Worm (Caenorhabditis elegans) whole organism, L2 larva: ENCODE results near the gene lin-40.

Source experiments
- C34F6.9 ChIP-seq: fragments of 150-350 bp; optimal IDR thresholded peaks from 2 replicates; lab custom pipeline; 2014; ENCODE audit warnings: missing biosample characterization, missing genetic modification characterization
- F13H6.1 ChIP-seq: sonication (generic microtip); optimal IDR thresholded peaks from 2 replicates; lab custom pipeline; 2016; ENCODE audit warnings: missing genetic modification characterization, missing compliant biosample characterization
- R02D3.7 ChIP-seq: fragments of 150-350 bp; optimal IDR thresholded peaks from 2 replicates; lab custom pipeline; 2014; ENCODE audit warnings: missing biosample characterization, missing genetic modification characterization
- Y55F3AM.14 ChIP-seq: fragments of 200-800 bp; sonication (Bioruptor generic); optimal IDR thresholded peaks from 2 replicates; lab custom pipeline; 2018; ENCODE audit warnings: mild to moderate bottlenecking, missing genetic modification characterization, missing compliant biosample characterization
- ZK546.5 ChIP-seq: sonication (generic microtip); optimal IDR thresholded peaks from 2 replicates; lab custom pipeline; 2017; ENCODE audit warnings: missing biosample characterization, missing genetic modification characterization
- alr-1 ChIP-seq: fragments of 150-350 bp; optimal IDR thresholded peaks from 2 replicates; lab custom pipeline; 2014; ENCODE audit warnings: missing biosample characterization, missing genetic modification characterization
- aly-2 ChIP-seq: fragments of 150-350 bp; optimal IDR thresholded peaks from 2 replicates; lab custom pipeline; 2014; ENCODE audit warnings: missing biosample characterization, missing genetic modification characterization
- ama-1 ChIP-seq: fragments of 150-350 bp; optimal IDR thresholded peaks from 2 replicates; lab custom pipeline; 2018; ENCODE audit warnings: inconsistent platforms
- blmp-1 ChIP-seq: sonication (generic microtip); optimal IDR thresholded peaks from 2 replicates; lab custom pipeline; 2017; ENCODE audit warnings: missing genetic modification characterization, mild to moderate bottlenecking, missing compliant biosample characterization, antibody characterized with exemption, moderate library complexity; ENCODE audit not compliant: insufficient read depth
- ceh-16 ChIP-seq: fragments of 150-350 bp; optimal IDR thresholded peaks from 2 replicates; lab custom pipeline; 2014; ENCODE audit warnings: missing biosample characterization, missing genetic modification characterization
- ceh-82 ChIP-seq: fragments of 150-350 bp; optimal IDR thresholded peaks from 2 replicates; lab custom pipeline; 2014; ENCODE audit warnings: missing biosample characterization, missing genetic modification characterization
- crh-2 ChIP-seq: sonication (generic microtip); optimal IDR thresholded peaks from 2 replicates; lab custom pipeline; 2017; ENCODE audit warnings: missing biosample characterization, missing genetic modification characterization
- dmd-4 ChIP-seq: sonication (generic microtip); optimal IDR thresholded peaks from 2 replicates; lab custom pipeline; 2017; ENCODE audit warnings: missing biosample characterization, missing genetic modification characterization
- egl-27 ChIP-seq: sonication (generic microtip); optimal IDR thresholded peaks from 3 replicates; lab custom pipeline; 2017; ENCODE audit warnings: missing biosample characterization, missing genetic modification reagents, missing genetic modification characterization
- elt-1 ChIP-seq: fragments of 150-350 bp; optimal IDR thresholded peaks from 2 replicates; lab custom pipeline; 2014; ENCODE audit warnings: missing biosample characterization, missing genetic modification characterization
- elt-3 ChIP-seq: sonication (generic microtip); optimal IDR thresholded peaks from 2 replicates; lab custom pipeline; 2017; ENCODE audit warnings: missing biosample characterization, missing genetic modification characterization
- fos-1 ChIP-seq: fragments of 150-350 bp; optimal IDR thresholded peaks from 2 replicates; lab custom pipeline; 2014; ENCODE audit warnings: missing biosample characterization, missing genetic modification characterization
- gmeb-1 ChIP-seq: fragments of 150-350 bp; optimal IDR thresholded peaks from 2 replicates; lab custom pipeline; 2014; ENCODE audit warnings: missing biosample characterization, missing genetic modification characterization
- lin-11 ChIP-seq: fragments of 150-350 bp; sonication (generic microtip); optimal IDR thresholded peaks from 2 replicates; lab custom pipeline; 2014; ENCODE audit warnings: missing biosample characterization, missing genetic modification characterization, inconsistent platforms, mixed read lengths
- lin-13 ChIP-seq: fragments of 150-350 bp; optimal IDR thresholded peaks from 2 replicates; lab custom pipeline; 2014; ENCODE audit warnings: missing biosample characterization, missing genetic modification reagents, missing genetic modification characterization
- lin-39 ChIP-seq: fragments of 150-350 bp; optimal IDR thresholded peaks from 2 replicates; lab custom pipeline; 2014; ENCODE audit warnings: missing biosample characterization, missing genetic modification reagents, missing genetic modification characterization
- lsy-2 ChIP-seq, 2 experiments: fragments of 150-350 bp in 1 of 2; sonication (generic microtip) in 1 of 2; optimal IDR thresholded peaks; 2 replicates each; lab custom pipeline; 2014 to 2017; ENCODE audit warnings: missing biosample characterization in 2 of 2, missing genetic modification characterization in 2 of 2
- mab-5 ChIP-seq: fragments of 150-350 bp; optimal IDR thresholded peaks from 2 replicates; lab custom pipeline; 2014; ENCODE audit warnings: missing biosample characterization, missing genetic modification characterization
- mbf-1 ChIP-seq: sonication (generic microtip); optimal IDR thresholded peaks from 2 replicates; lab custom pipeline; 2017; ENCODE audit warnings: missing biosample characterization, missing genetic modification characterization
- mdl-1 ChIP-seq, 2 experiments: fragments of 150-350 bp in 1 of 2; sonication (generic microtip) in 1 of 2; optimal IDR thresholded peaks; 2 replicates each; lab custom pipeline; 2017; ENCODE audit warnings: missing biosample characterization in 2 of 2, missing genetic modification characterization in 2 of 2
- nhr-10 ChIP-seq: sonication (generic microtip); optimal IDR thresholded peaks from 2 replicates; lab custom pipeline; 2017; ENCODE audit warnings: missing biosample characterization, missing genetic modification characterization
- nhr-11 ChIP-seq: fragments of 150-350 bp; optimal IDR thresholded peaks from 2 replicates; lab custom pipeline; 2014; ENCODE audit warnings: missing biosample characterization, missing genetic modification characterization
- nhr-12 ChIP-seq: fragments of 150-350 bp; optimal IDR thresholded peaks from 2 replicates; lab custom pipeline; 2014; ENCODE audit warnings: missing biosample characterization, missing genetic modification characterization
- nhr-129 ChIP-seq: fragments of 150-350 bp; optimal IDR thresholded peaks from 2 replicates; lab custom pipeline; 2014; ENCODE audit warnings: missing biosample characterization, missing genetic modification characterization
- nhr-21 ChIP-seq: fragments of 150-350 bp; optimal IDR thresholded peaks from 2 replicates; lab custom pipeline; 2014; ENCODE audit warnings: missing biosample characterization, missing genetic modification characterization
- nhr-23 ChIP-seq: fragments of 150-350 bp; optimal IDR thresholded peaks from 2 replicates; lab custom pipeline; 2014; ENCODE audit warnings: missing biosample characterization, missing genetic modification reagents, missing genetic modification characterization
- nhr-237 ChIP-seq: fragments of 150-350 bp; optimal IDR thresholded peaks from 2 replicates; lab custom pipeline; 2014; ENCODE audit warnings: missing biosample characterization, missing genetic modification characterization
- nhr-25 ChIP-seq: fragments of 150-350 bp; sonication (generic microtip); optimal IDR thresholded peaks from 3 replicates; lab custom pipeline; 2014; ENCODE audit warnings: missing biosample characterization, missing genetic modification characterization
- nhr-6 ChIP-seq: fragments of 150-350 bp; optimal IDR thresholded peaks from 2 replicates; lab custom pipeline; 2014; ENCODE audit warnings: missing biosample characterization, missing genetic modification characterization
- nhr-77 ChIP-seq: fragments of 150-350 bp; optimal IDR thresholded peaks from 2 replicates; lab custom pipeline; 2014; ENCODE audit warnings: missing biosample characterization, missing genetic modification characterization
- peb-1 ChIP-seq: fragments of 150-350 bp; optimal IDR thresholded peaks from 2 replicates; lab custom pipeline; 2014; ENCODE audit warnings: missing biosample characterization, missing genetic modification characterization
- sem-4 ChIP-seq: fragments of 150-350 bp; optimal IDR thresholded peaks from 2 replicates; lab custom pipeline; 2014; ENCODE audit warnings: missing biosample characterization, missing genetic modification reagents, missing genetic modification characterization
- skn-1 ChIP-seq: sonication (generic microtip); optimal IDR thresholded peaks from 2 replicates; lab custom pipeline; 2017; ENCODE audit warnings: missing biosample characterization, missing genetic modification characterization
- sma-3 ChIP-seq: sonication (generic microtip); optimal IDR thresholded peaks from 2 replicates; lab custom pipeline; 2016; ENCODE audit warnings: missing genetic modification reagents, missing genetic modification characterization, missing compliant biosample characterization
- sma-9 ChIP-seq, 2 experiments: fragments of 150-350 bp in 1 of 2; sonication (generic microtip) in 1 of 2; optimal IDR thresholded peaks; 2 replicates each; lab custom pipeline; 2014 to 2016; ENCODE audit warnings: missing genetic modification characterization in 2 of 2, mild to moderate bottlenecking in 1 of 2, missing biosample characterization in 1 of 2, missing compliant biosample characterization in 1 of 2, missing genetic modification reagents in 1 of 2, moderate library complexity in 1 of 2
- snpc-4 ChIP-seq: fragments of 150-350 bp; optimal IDR thresholded peaks from 2 replicates; lab custom pipeline; 2014; ENCODE audit warnings: missing biosample characterization, missing genetic modification characterization
- unc-39 ChIP-seq: fragments of 150-350 bp; optimal IDR thresholded peaks from 2 replicates; lab custom pipeline; 2014; ENCODE audit warnings: missing biosample characterization, missing genetic modification characterization
- unc-55 ChIP-seq: fragments of 150-350 bp; sonication (generic microtip); optimal IDR thresholded peaks from 3 replicates; lab custom pipeline; 2014; ENCODE audit warnings: missing biosample characterization, missing genetic modification reagents, missing genetic modification characterization
- unc-62 ChIP-seq: fragments of 150-350 bp; optimal IDR thresholded peaks from 2 replicates; lab custom pipeline; 2014; ENCODE audit warnings: missing biosample characterization, missing genetic modification reagents, missing genetic modification characterization
- zag-1 ChIP-seq: fragments of 150-350 bp; optimal IDR thresholded peaks from 2 replicates; lab custom pipeline; 2014; ENCODE audit warnings: missing biosample characterization, missing genetic modification characterization
- ztf-1 ChIP-seq: fragments of 200-800 bp; sonication (Bioruptor generic); conservative IDR thresholded peaks from 2 replicates; pipeline ENCODE4 v1.3.6; 2022; ENCODE audit warnings: missing genetic modification characterization, missing compliant biosample characterization
- ztf-11 ChIP-seq: sonication (generic microtip); optimal IDR thresholded peaks from 2 replicates; lab custom pipeline; 2017; ENCODE audit warnings: missing biosample characterization, missing genetic modification characterization
- ztf-4 ChIP-seq: fragments of 150-350 bp; optimal IDR thresholded peaks from 2 replicates; lab custom pipeline; 2014; ENCODE audit warnings: missing biosample characterization, missing genetic modification characterization

Gene lin-40

ce11 chrV:3756887-3757286 is 52.1 kb downstream of the lin-40 start, which contains the start of gene gid-7 (continued):
- TF ChIP-seq nhr-237 (no peak), unc-39 (no peak), nhr-10 (no peak), nhr-23 (tag; lab: Kevin White, UChicago) (no peak), ztf-1 (no peak), lin-11 (tag; lab: Kevin White, UChicago) (no peak), aly-2 (tag; lab: Kevin White, UChicago) (no peak), ceh-16 (no peak), lin-39 (tag; lab: Kevin White, UChicago) (no peak), egl-27 (no peak), F13H6.1 (tag; lab: Kevin White, UChicago) (peak; percentile 44), R02D3.7 (no peak), nhr-6 (tag; lab: Kevin White, UChicago) (no peak)

DNA sequence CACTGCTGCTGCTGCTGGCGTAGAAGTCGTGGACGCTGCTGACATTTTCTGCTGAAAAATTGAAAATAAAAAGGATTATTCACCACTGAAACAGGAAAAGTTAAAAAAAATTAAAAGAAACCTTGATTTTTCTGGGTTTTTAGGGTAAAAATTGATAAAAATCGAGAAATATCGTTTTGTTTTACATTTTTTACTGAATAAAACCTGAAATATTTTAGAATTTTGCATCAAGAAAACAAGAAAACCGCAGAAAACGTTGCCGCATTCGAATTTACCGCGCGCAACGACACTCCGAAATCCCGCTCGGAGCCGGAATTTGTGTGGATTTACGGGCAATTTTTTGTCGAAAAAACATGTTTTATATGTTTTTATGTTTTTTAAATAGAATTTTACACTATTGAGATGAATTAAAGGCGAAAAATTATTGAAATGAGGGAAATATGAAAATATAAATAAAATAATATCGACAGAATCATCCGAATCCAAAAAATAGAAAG is 54.7 kb downstream of the lin-40 start, which contains the start of gene chk-1:
chk-1 (minus strand) TSS at position 51 of the 497 bp plus-strand sequence.
- TF ChIP-seq unc-62: no peak
- TF ChIP-seq crh-2: peak; percentile 69
- TF ChIP-seq ztf-1: no peak
- TF ChIP-seq lin-39 (tag; lab: Kevin White, UChicago): no peak
- TF ChIP-seq lsy-2 (tag; optimal IDR thresholded peaks at IDR 0.05; lab: Kevin White, UChicago): peak; percentile 30 to 83
- no peak for TF ChIP-seq nhr-77 (tag; lab: Kevin White, UChicago)
- TF ChIP-seq ama-1 (lab: Kevin White, UChicago): no peak
- no peak for TF ChIP-seq nhr-12 (tag; lab: Kevin White, UChicago)
- TF ChIP-seq nhr-129 (tag; lab: Kevin White, UChicago): peak; percentile 58
- TF ChIP-seq R02D3.7: peak; percentile 90
- TF ChIP-seq elt-3 (tag; lab: Kevin White, UChicago): no peak
- no peak for TF ChIP-seq lin-13 (GFP tag; lab: Kevin White, UChicago)
- no peak for TF ChIP-seq alr-1 (tag; lab: Kevin White, UChicago)
- TF ChIP-seq sem-4 (tag; lab: Kevin White, UChicago): no peak
- TF ChIP-seq ceh-82: no peak
- TF ChIP-seq elt-1 (tag; lab: Kevin White, UChicago): no peak
- TF ChIP-seq ztf-11 (tag; lab: Kevin White, UChicago): no peak
- peak; percentile 6 for TF ChIP-seq ztf-4 (tag; lab: Kevin White, UChicago)
- TF ChIP-seq mbf-1 (tag; lab: Kevin White, UChicago): no peak
- TF ChIP-seq sma-3 (GFP tag; lab: Kevin White, UChicago): peak; percentile 54
- TF ChIP-seq ZK546.5: no peak
- TF ChIP-seq egl-27: no peak
- peak; percentile 82 for TF ChIP-seq unc-55 (GFP tag; lab: Kevin White, UChicago)
- TF ChIP-seq peb-1 (tag; lab: Kevin White, UChicago): no peak
- TF ChIP-seq dmd-4: no peak
- TF ChIP-seq nhr-10: no peak
- peak; percentile 54 for TF ChIP-seq fos-1 (tag; lab: Kevin White, UChicago)
- TF ChIP-seq unc-39: no peak
- no peak for TF ChIP-seq nhr-6 (tag; lab: Kevin White, UChicago)
- TF ChIP-seq nhr-21: peak; percentile 42
- TF ChIP-seq F13H6.1 (tag; lab: Kevin White, UChicago): peak; percentile 49
- TF ChIP-seq ceh-16: no peak
- TF ChIP-seq skn-1 (tag; lab: Kevin White, UChicago): no peak
- peak; percentile 92 for TF ChIP-seq gmeb-1
- no peak for TF ChIP-seq blmp-1
- no peak for TF ChIP-seq aly-2 (tag; lab: Kevin White, UChicago)
- TF ChIP-seq lin-11 (tag; lab: Kevin White, UChicago): peak; percentile 40
- peak; percentile 81 for TF ChIP-seq C34F6.9 (tag; lab: Kevin White, UChicago)
- TF ChIP-seq mab-5: peak; percentile 12
- TF ChIP-seq nhr-237: no peak
- TF ChIP-seq sma-9 (GFP tag; optimal IDR thresholded peaks at IDR 0.05; lab: Kevin White, UChicago): peak; percentile 59
- TF ChIP-seq sma-9 (tag; optimal IDR thresholded peaks at IDR 0.05; lab: Kevin White, UChicago): no peak
- TF ChIP-seq nhr-25 (tag; lab: Kevin White, UChicago): peak; percentile 61
- TF ChIP-seq nhr-23 (tag; lab: Kevin White, UChicago): no peak
- no peak for TF ChIP-seq nhr-11 (tag; lab: Kevin White, UChicago)
- TF ChIP-seq Y55F3AM.14 (GFP tag; lab: Kevin White, UChicago): no peak
- TF ChIP-seq zag-1 (tag; lab: Kevin White, UChicago): no peak
- TF ChIP-seq mdl-1 (tag; optimal IDR thresholded peaks at IDR 0.05; lab: Kevin White, UChicago): no peak
- peak; percentile 41 for TF ChIP-seq snpc-4 (tag; lab: Kevin White, UChicago)
